Worm (Caenorhabditis elegans): Measurements from ENCODE around the gene daf-19.

The daf-19 gene

DNA sequence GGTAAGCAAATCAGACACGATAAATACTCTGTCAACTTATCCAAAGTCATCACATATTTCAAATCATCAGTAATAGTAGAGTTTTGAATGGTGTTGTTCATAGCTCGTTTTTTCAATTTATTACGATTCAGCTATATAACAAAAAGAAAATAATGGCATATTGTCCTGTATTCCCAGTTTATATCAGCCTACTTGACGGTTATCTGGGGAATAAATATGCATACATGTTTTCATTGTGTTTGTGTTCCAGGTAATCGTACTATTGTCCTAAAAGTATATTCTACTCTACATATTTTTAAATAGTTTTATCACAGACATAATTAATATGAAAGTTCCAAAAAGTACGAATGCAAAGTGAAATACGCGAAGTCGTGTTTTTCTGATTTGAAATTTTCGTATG is 18.7 kb upstream of the daf-19 start, which contains the start of gene srd-2:
Gene srd-2, minus strand, starts transcription at position 101 of the 400 bp plus-strand sequence.
- TF ChIP-seq akir-1 (GFP tag; optimal IDR thresholded peaks at IDR 0.05) (no peak), F23B12.7 (tag; optimal IDR thresholded peaks at IDR 0.05; ENCODE audit: insufficient read depth) (no peak), ztf-18 (tag; optimal IDR thresholded peaks at IDR 0.05) (no peak), ztf-6 (GFP tag; IDR thresholded peaks at IDR 0.05) (no peak), rcor-1 (GFP tag; IDR thresholded peaks at IDR 0.05) (no peak), lin-26 (GFP tag; IDR thresholded peaks at IDR 0.05) (no peak), F55B11.4 (tag; optimal IDR thresholded peaks at IDR 0.05; ENCODE audit: borderline replicate concordance, insufficient read depth) (no peak), B0019.2 (GFP tag; conservative IDR thresholded peaks at IDR 0.05) (no peak)

DNA sequence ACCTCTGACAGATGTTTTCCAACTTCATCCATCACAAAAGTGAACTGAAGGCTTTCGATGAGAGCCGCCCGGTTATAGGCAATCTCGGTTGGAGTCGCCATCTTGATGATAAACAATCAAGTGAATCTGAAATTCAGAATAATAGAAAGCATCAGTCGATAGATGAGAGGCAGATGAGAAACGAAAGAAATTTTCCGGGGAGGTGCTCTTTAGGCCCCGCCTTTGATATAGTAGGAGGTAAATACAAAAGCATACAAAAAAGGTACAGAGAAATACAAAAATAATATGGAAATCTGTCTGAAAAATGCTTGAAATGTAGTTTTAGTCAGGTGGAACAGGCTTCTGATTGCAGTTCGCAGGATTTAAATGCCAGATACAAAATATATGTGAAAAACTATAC is 13.5 kb upstream of the daf-19 start, which contains the start of gene srd-1:
Gene srd-1, minus strand, starts transcription at position 101 of the 400 bp plus-strand sequence.
- TF ChIP-seq somi-1 (GFP tag; optimal IDR thresholded peaks at IDR 0.05) (no peak), ceh-91 (GFP tag; IDR thresholded peaks at IDR 0.05) (no peak), bed-2 (GFP tag; IDR thresholded peaks at IDR 0.05) (no peak), Y53F4B.3 (GFP tag; IDR thresholded peaks at IDR 0.05) (no peak)

DNA sequence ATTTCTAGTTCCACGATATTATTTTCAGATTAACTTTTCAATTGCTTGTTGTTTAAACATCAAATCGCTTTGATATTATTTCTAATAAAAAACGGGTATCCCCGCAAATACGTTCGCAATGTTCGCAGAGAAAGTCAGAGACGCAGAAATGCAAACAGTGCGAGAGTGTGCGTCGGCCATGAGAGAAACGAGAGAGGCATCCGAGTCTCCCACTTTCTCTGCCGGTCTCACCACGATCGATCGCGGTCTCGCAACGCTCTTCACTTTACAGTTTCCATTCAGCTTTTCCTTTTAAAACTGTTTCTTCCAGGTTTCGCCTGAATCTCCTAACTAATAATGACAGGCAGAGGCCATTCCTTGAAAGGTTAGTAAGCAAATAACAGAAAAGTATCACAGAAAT is 5.2 kb upstream of the daf-19 start, which contains the start of gene F33H1.4:
Gene F33H1.4, plus strand, starts transcription at position 311 of the 400 bp plus-strand sequence.
- no peak for TF ChIP-seq mes-4 (tag; optimal IDR thresholded peaks at IDR 0.05)
- no peak for TF ChIP-seq cebp-1 (GFP tag; IDR thresholded peaks at IDR 0.05)
- peak; percentile 79 for TF ChIP-seq cebp-1 (tag; optimal IDR thresholded peaks at IDR 0.05)
- TF ChIP-seq hlh-12 (tag; optimal IDR thresholded peaks at IDR 0.05), result no peak
- TF ChIP-seq rpc-1 (optimal IDR thresholded peaks at IDR 0.05), result no peak
- no peak for TF ChIP-seq rpc-1 (tag; optimal IDR thresholded peaks at IDR 0.05)
- no peak for TF ChIP-seq ama-1 (optimal IDR thresholded peaks at IDR 0.05)
- no peak for TF ChIP-seq ama-1 (GFP tag; optimal IDR thresholded peaks at IDR 0.05)
- TF ChIP-seq F39B2.1 (GFP tag; IDR thresholded peaks at IDR 0.05), result no peak
- TF ChIP-seq fkh-3 (tag; optimal IDR thresholded peaks at IDR 0.05), result no peak
- TF ChIP-seq ccch-3 (GFP tag; optimal IDR thresholded peaks at IDR 0.05), result no peak
- TF ChIP-seq ceh-91 (GFP tag; IDR thresholded peaks at IDR 0.05), result no peak
- TF ChIP-seq unc-130 (GFP tag; optimal IDR thresholded peaks at IDR 0.05), result peak; percentile 31
- TF ChIP-seq tbx-9 (tag; optimal IDR thresholded peaks at IDR 0.05; ENCODE audit: borderline replicate concordance), result no peak
- TF ChIP-seq gei-17 (GFP tag; optimal IDR thresholded peaks at IDR 0.05), result no peak
- TF ChIP-seq F52B5.7 (tag; optimal IDR thresholded peaks at IDR 0.05), result no peak
- no peak for TF ChIP-seq snpc-4 (GFP tag; optimal IDR thresholded peaks at IDR 0.05)
- TF ChIP-seq snpc-4 (tag; optimal IDR thresholded peaks at IDR 0.05), result peak in 1 of 4 experiments; percentile 6
- TF ChIP-seq Y56A3A.18 (GFP tag; IDR thresholded peaks at IDR 0.05), result no peak
- TF ChIP-seq zim-3 (tag; optimal IDR thresholded peaks at IDR 0.05), result no peak
- TF ChIP-seq snpc-1.3 (tag; optimal IDR thresholded peaks at IDR 0.05; ENCODE audit: insufficient read depth), result no peak
- no peak for TF ChIP-seq ztf-6 (GFP tag; IDR thresholded peaks at IDR 0.05)
- no peak for TF ChIP-seq madf-8 (GFP tag; conservative IDR thresholded peaks at IDR 0.05)
- TF ChIP-seq F33H1.4 (GFP tag; IDR thresholded peaks at IDR 0.05), result peak; percentile 80
- TF ChIP-seq Y95B8A.8 (GFP tag; IDR thresholded peaks at IDR 0.05), result 0 out of 2 replicates have a peak, but pooled peaks have one; percentile 41
- TF ChIP-seq bed-2 (GFP tag; IDR thresholded peaks at IDR 0.05), result no peak
- no peak for TF ChIP-seq Y67H2A.10 (GFP tag; conservative IDR thresholded peaks at IDR 0.05)
- TF ChIP-seq ztf-26 (tag; optimal IDR thresholded peaks at IDR 0.05), result no peak
- peak; percentile 44 for TF ChIP-seq attf-5 (GFP tag; optimal IDR thresholded peaks at IDR 0.05)
- no peak for TF ChIP-seq ceh-58 (GFP tag; IDR thresholded peaks at IDR 0.05)
- no peak for TF ChIP-seq hlh-26 (GFP tag; conservative IDR thresholded peaks at IDR 0.05)
- peak; percentile 33 for TF ChIP-seq lsl-1 (GFP tag; optimal IDR thresholded peaks at IDR 0.05)
- no peak for TF ChIP-seq K11D2.4 (GFP tag; IDR thresholded peaks at IDR 0.05)
- TF ChIP-seq F55B11.4 (tag; optimal IDR thresholded peaks at IDR 0.05; ENCODE audit: borderline replicate concordance, insufficient read depth), result no peak
- no peak for TF ChIP-seq hmg-20 (GFP tag; IDR thresholded peaks at IDR 0.05)
- TF ChIP-seq nhr-90 (tag; optimal IDR thresholded peaks at IDR 0.05), result no peak
- no peak for TF ChIP-seq hrde-1 (tag; optimal IDR thresholded peaks at IDR 0.05; ENCODE audit: borderline replicate concordance)
- no peak for TF ChIP-seq sptf-2 (GFP tag; optimal IDR thresholded peaks at IDR 0.05)

Data from whole organism, young adult.